Fruit fly (Drosophila melanogaster): Measurements from ENCODE around the gene CG5973.

- TF ChIP-seq insv (optimal IDR thresholded peaks at IDR 0.05), result no peak
- no peak for TF ChIP-seq Myc (optimal IDR thresholded peaks at IDR 0.05)
- TF ChIP-seq Sin3A (optimal IDR thresholded peaks at IDR 0.05), result no peak
- TF ChIP-seq psq (optimal IDR thresholded peaks at IDR 0.05), result no peak
- TF ChIP-seq ttk (optimal IDR thresholded peaks at IDR 0.05), result no peak
- no peak for TF ChIP-seq h (optimal IDR thresholded peaks at IDR 0.05)
Observed at dm6 chr2L:7462147-7462546, 24.9 kb downstream of the CG5973 start, which contains the start of gene Gr28b.
